Worm (Caenorhabditis elegans) whole organism, early embryonic: Measurements from ENCODE around the gene dnj-9.

Source experiments
- F13C5.2 ChIP-seq: sonication (generic microtip); optimal IDR thresholded peaks from 2 replicates; lab custom pipeline; 2017; ENCODE audit warnings: mild to moderate bottlenecking, missing genetic modification characterization, inconsistent platforms, missing compliant biosample characterization
- aly-1 ChIP-seq: sonication (generic microtip); optimal IDR thresholded peaks from 2 replicates; lab custom pipeline; 2016; ENCODE audit warnings: missing genetic modification characterization, missing compliant biosample characterization
- ama-1 ChIP-seq: fragments of 150-350 bp; optimal IDR thresholded peaks from 2 replicates; lab custom pipeline; 2014
- ceh-36 ChIP-seq: sonication (generic microtip); optimal IDR thresholded peaks from 2 replicates; lab custom pipeline; 2016; ENCODE audit warnings: missing genetic modification characterization, inconsistent platforms, missing compliant biosample characterization
- ets-7 ChIP-seq: sonication (generic microtip); optimal IDR thresholded peaks from 2 replicates; lab custom pipeline; 2016; ENCODE audit warnings: missing genotype, missing genetic modification characterization, missing compliant biosample characterization
- flt-1 ChIP-seq: fragments of 200-800 bp; sonication (Bioruptor generic); IDR thresholded peaks from 2 replicates; pipeline ENCODE4 v1.3.6; 2022; ENCODE audit warnings: missing genetic modification characterization, missing compliant biosample characterization
- scrt-1 ChIP-seq: fragments of 200-800 bp; sonication (Bioruptor generic); IDR thresholded peaks from 2 replicates; pipeline ENCODE4 v1.3.6; 2022; ENCODE audit warnings: missing genetic modification characterization, missing compliant biosample characterization
- sea-1 ChIP-seq: fragments of 200-800 bp; sonication (Bioruptor generic); conservative IDR thresholded peaks from 2 replicates; pipeline ENCODE4 v1.3.6; 2022; ENCODE audit warnings: missing genetic modification characterization, missing compliant biosample characterization

- no peak for TF ChIP-seq ama-1
- TF ChIP-seq sea-1, result no peak
- no peak for TF ChIP-seq aly-1 (tag; lab: Kevin White, UChicago)
- no peak for TF ChIP-seq scrt-1 (GFP tag; lab: Robert Waterston, UW)
- no peak for TF ChIP-seq ceh-36 (tag; lab: Kevin White, UChicago)
- TF ChIP-seq F13C5.2 (tag; lab: Kevin White, UChicago), result no peak
- no peak for TF ChIP-seq flt-1
- no peak for TF ChIP-seq ets-7
These were observed 7.1 kb downstream of the dnj-9 start for ce11 chrII:4858906-4859411.
